Worm (Caenorhabditis elegans): Measurements from ENCODE around the gene tsct-1.

Gene tsct-1

ce11 chrX:12434086-12434485 lies at the start of gene tsct-1:
tsct-1 (plus strand) TSS chrX:12434097.
- TF ChIP-seq nhr-2 (tag; optimal IDR thresholded peaks at IDR 0.05) (no peak), unc-62 (GFP tag; optimal IDR thresholded peaks at IDR 0.05) (no peak), lin-32 (GFP tag; optimal IDR thresholded peaks at IDR 0.05) (no peak), ces-1 (GFP tag; optimal IDR thresholded peaks at IDR 0.05) (no peak), elt-3 (tag; optimal IDR thresholded peaks at IDR 0.05) (no peak), ceh-43 (GFP tag; optimal IDR thresholded peaks at IDR 0.05) (no peak), ham-2 (GFP tag; optimal IDR thresholded peaks at IDR 0.05) (no peak), mab-5 (tag; optimal IDR thresholded peaks at IDR 0.05) (no peak)

- no peak for TF ChIP-seq drap-1 (GFP tag; optimal IDR thresholded peaks at IDR 0.05)
- TF ChIP-seq sem-2 (GFP tag; optimal IDR thresholded peaks at IDR 0.05), result no peak
- TF ChIP-seq cnd-1 (tag; optimal IDR thresholded peaks at IDR 0.05), result no peak
- no peak for TF ChIP-seq ces-1 (GFP tag; optimal IDR thresholded peaks at IDR 0.05)
- no peak for TF ChIP-seq lin-32 (GFP tag; optimal IDR thresholded peaks at IDR 0.05)
- TF ChIP-seq mab-5 (tag; optimal IDR thresholded peaks at IDR 0.05), result no peak
- TF ChIP-seq mep-1 (tag; optimal IDR thresholded peaks at IDR 0.05), result no peak
- TF ChIP-seq unc-62 (GFP tag; optimal IDR thresholded peaks at IDR 0.05), result no peak
- no peak for TF ChIP-seq mls-2 (tag; optimal IDR thresholded peaks at IDR 0.05)
- TF ChIP-seq ztf-11 (tag; optimal IDR thresholded peaks at IDR 0.05), result no peak
- no peak for TF ChIP-seq nhr-76 (tag; optimal IDR thresholded peaks at IDR 0.05)
- no peak for TF ChIP-seq hlh-1 (tag; optimal IDR thresholded peaks at IDR 0.05)
- TF ChIP-seq unc-120 (tag; optimal IDR thresholded peaks at IDR 0.05; ENCODE audit: poor library complexity, severe bottlenecking), result no peak
- no peak for TF ChIP-seq nhr-28 (tag; optimal IDR thresholded peaks at IDR 0.05)
- no peak for TF ChIP-seq snpc-4 (tag; optimal IDR thresholded peaks at IDR 0.05)
These were observed 42.5 kb upstream of the tsct-1 start, which contains the start of gene nekl-3 for ce11 chrX:12391380-12391779. nekl-3 (minus strand) TSS chrX:12391480.

ce11 chrX:12393786-12394308 lies 40.0 kb upstream of the tsct-1 start, which contains the start of gene F17E5.2:
F17E5.2 (plus strand) TSS chrX:12394258.
- TF ChIP-seq mls-2 (tag; optimal IDR thresholded peaks at IDR 0.05), result peak; percentile 66
- peak; percentile 69 for TF ChIP-seq nhr-2 (tag; optimal IDR thresholded peaks at IDR 0.05)
- peak; percentile 96 for TF ChIP-seq pha-4 (tag; optimal IDR thresholded peaks at IDR 0.05)
- TF ChIP-seq lin-32 (GFP tag; optimal IDR thresholded peaks at IDR 0.05), result peak; percentile 70
- peak; percentile 93 for TF ChIP-seq mep-1 (tag; optimal IDR thresholded peaks at IDR 0.05)
- TF ChIP-seq elt-3 (tag; optimal IDR thresholded peaks at IDR 0.05), result no peak
- TF ChIP-seq mab-5 (tag; optimal IDR thresholded peaks at IDR 0.05), result peak; percentile 24
- TF ChIP-seq nhr-12 (tag; optimal IDR thresholded peaks at IDR 0.05), result no peak
- no peak for TF ChIP-seq ceh-39 (tag; optimal IDR thresholded peaks at IDR 0.05)
- peak; percentile 76 for TF ChIP-seq unc-62 (GFP tag; optimal IDR thresholded peaks at IDR 0.05)
- TF ChIP-seq elt-1 (tag; optimal IDR thresholded peaks at IDR 0.05; ENCODE audit: borderline replicate concordance, insufficient read depth), result no peak
- TF ChIP-seq blmp-1 (tag; optimal IDR thresholded peaks at IDR 0.05), result no peak
- no peak for TF ChIP-seq flh-1 (GFP tag; optimal IDR thresholded peaks at IDR 0.05)
- peak; percentile 85 for TF ChIP-seq nhr-237 (tag; optimal IDR thresholded peaks at IDR 0.05)
- peak; percentile 48 for TF ChIP-seq ces-1 (GFP tag; optimal IDR thresholded peaks at IDR 0.05)
- peak; percentile 83 for TF ChIP-seq hlh-1 (tag; optimal IDR thresholded peaks at IDR 0.05)
- peak; percentile 38 for TF ChIP-seq M03D4.4 (tag; optimal IDR thresholded peaks at IDR 0.05)
- TF ChIP-seq cnd-1 (tag; optimal IDR thresholded peaks at IDR 0.05), result peak; percentile 47
- TF ChIP-seq nhr-28 (tag; optimal IDR thresholded peaks at IDR 0.05), result no peak
- TF ChIP-seq lsy-2 (tag; optimal IDR thresholded peaks at IDR 0.05), result peak; percentile 66
- TF ChIP-seq drap-1 (GFP tag; optimal IDR thresholded peaks at IDR 0.05), result no peak
- peak; percentile 67 for TF ChIP-seq unc-120 (tag; optimal IDR thresholded peaks at IDR 0.05; ENCODE audit: poor library complexity, severe bottlenecking)
- peak; percentile 47 for TF ChIP-seq ham-2 (GFP tag; optimal IDR thresholded peaks at IDR 0.05)
- peak; percentile 90 for TF ChIP-seq lin-13 (tag; optimal IDR thresholded peaks at IDR 0.05)

ce11 chrX:12404729-12405128 lies 29.2 kb upstream of the tsct-1 start:
- TF ChIP-seq unc-62 (GFP tag; optimal IDR thresholded peaks at IDR 0.05), result peak; percentile 54
- no peak for TF ChIP-seq sptf-1 (tag; optimal IDR thresholded peaks at IDR 0.05)

ce11 chrX:12406037-12406436 lies 27.9 kb upstream of the tsct-1 start:
- TF ChIP-seq bed-3 (GFP tag; optimal IDR thresholded peaks at IDR 0.05), result no peak
- no peak for TF ChIP-seq lin-32 (GFP tag; optimal IDR thresholded peaks at IDR 0.05)
- TF ChIP-seq M03D4.4 (tag; optimal IDR thresholded peaks at IDR 0.05), result no peak
- TF ChIP-seq unc-120 (tag; optimal IDR thresholded peaks at IDR 0.05; ENCODE audit: poor library complexity, severe bottlenecking), result no peak
- no peak for TF ChIP-seq drap-1 (GFP tag; optimal IDR thresholded peaks at IDR 0.05)
- no peak for TF ChIP-seq snpc-4 (tag; optimal IDR thresholded peaks at IDR 0.05)

All from whole organism, mixed stage, embryonic.